Fruit fly (Drosophila melanogaster) whole organism, larva: Measurements from ENCODE around the gene CG15602.
"Not testable (repeated sequence)": the region's sequence is repeated elsewhere in the genome, so short reads cannot be mapped to it uniquely, and the experiment has no call there.

ENCODE experiments used
- noc ChIP-seq: fragments of 200-800 bp; sonication (Bioruptor generic); optimal IDR thresholded peaks from 3 replicates; lab custom pipeline; 2019; ENCODE audit warnings: missing biosample characterization, mild to moderate bottlenecking, missing genetic modification characterization, moderate library complexity

CG15602 gene

dm6 chrX:15799085-15799557, at the start of gene CG15602, which contains the start of gene sordd2:
TSS of gene CG15602 (plus strand) at chrX:15799426.
TSS of gene sordd2 (minus strand) at chrX:15799162.
- not testable (repeated sequence) for TF ChIP-seq noc (tag; lab: Kevin White, UChicago)

- no peak for TF ChIP-seq noc (tag; lab: Kevin White, UChicago)
Measured at dm6 chrX:15756018-15756417, 43.2 kb upstream of the CG15602 start, which contains the start of gene CG8260. TSS of gene CG8260 (plus strand) at chrX:15756318.

dm6 chrX:15758692-15759240, 40.5 kb upstream of the CG15602 start:
- TF ChIP-seq noc (tag; lab: Kevin White, UChicago), result peak; percentile 56

- TF ChIP-seq noc (tag; lab: Kevin White, UChicago), result no peak
Measured at dm6 chrX:15759752-15760446, 39.3 kb upstream of the CG15602 start.

dm6 chrX:15760447-15761297, 38.6 kb upstream of the CG15602 start, which contains the start of the genes Graf and mRpL3:
TSS of gene Graf (minus strand) at chrX:15760733.
TSS of gene mRpL3 (plus strand) at chrX:15761248.
- TF ChIP-seq noc (tag; lab: Kevin White, UChicago), result no peak

- TF ChIP-seq noc (tag; lab: Kevin White, UChicago), result no peak
Measured at dm6 chrX:15761298-15761640, 38.0 kb upstream of the CG15602 start.

- no peak for TF ChIP-seq noc (tag; lab: Kevin White, UChicago)
Measured at dm6 chrX:15762723-15763122, 36.5 kb upstream of the CG15602 start, which contains the start of gene Polr3A. TSS of gene Polr3A (plus strand) at chrX:15762956.

dm6 chrX:15766395-15766866, 32.8 kb upstream of the CG15602 start, which contains the start of gene CG8952:
TSS of gene CG8952 (minus strand) at chrX:15766445.
- no peak for TF ChIP-seq noc (tag; lab: Kevin White, UChicago)

dm6 chrX:15769457-15769856, 29.8 kb upstream of the CG15602 start, which contains the start of gene CG33172:
TSS of gene CG33172 (plus strand) at chrX:15769664.
- TF ChIP-seq noc (tag; lab: Kevin White, UChicago), result no peak

dm6 chrX:15772663-15773062, 26.6 kb upstream of the CG15602 start, which contains the start of gene CG43672:
TSS of gene CG43672 (plus strand) at chrX:15772963.
- no peak for TF ChIP-seq noc (tag; lab: Kevin White, UChicago)

dm6 chrX:15778846-15779245, 20.4 kb upstream of the CG15602 start, which contains the start of gene CG43673:
TSS of gene CG43673 (plus strand) at chrX:15779146.
- TF ChIP-seq noc (tag; lab: Kevin White, UChicago), result no peak

- no peak for TF ChIP-seq noc (tag; lab: Kevin White, UChicago)
Measured at dm6 chrX:15783610-15784009, 15.6 kb upstream of the CG15602 start, which contains the start of gene Efhc1.1. TSS of gene Efhc1.1 (minus strand) at chrX:15783710.

dm6 chrX:15785429-15786239, 13.6 kb upstream of the CG15602 start, which contains the start of the genes Paf-AHalpha and mRpS30:
TSS of gene Paf-AHalpha (minus strand) at chrX:15785583.
TSS of gene mRpS30 (plus strand) at chrX:15786047.
- no peak for TF ChIP-seq noc (tag; lab: Kevin White, UChicago)

dm6 chrX:15786242-15786641, 13.0 kb upstream of the CG15602 start:
- TF ChIP-seq noc (tag; lab: Kevin White, UChicago), result no peak
